Fruit fly (Drosophila melanogaster) whole organism, larva: ENCODE results near the gene CG14647.

Source experiments
- noc ChIP-seq: fragments of 200-800 bp; sonication (Bioruptor generic); optimal IDR thresholded peaks from 3 replicates; lab custom pipeline; 2019; ENCODE audit warnings: missing biosample characterization, mild to moderate bottlenecking, missing genetic modification characterization, moderate library complexity

Gene CG14647

dm6 chr3R:4446455-4447224, 46.3 kb downstream of the CG14647 start:
- no peak for TF ChIP-seq noc (tag; lab: Kevin White, UChicago)

- TF ChIP-seq noc (tag; lab: Kevin White, UChicago), result no peak
Measured at dm6 chr3R:4449256-4449655, 48.9 kb downstream of the CG14647 start.

DNA sequence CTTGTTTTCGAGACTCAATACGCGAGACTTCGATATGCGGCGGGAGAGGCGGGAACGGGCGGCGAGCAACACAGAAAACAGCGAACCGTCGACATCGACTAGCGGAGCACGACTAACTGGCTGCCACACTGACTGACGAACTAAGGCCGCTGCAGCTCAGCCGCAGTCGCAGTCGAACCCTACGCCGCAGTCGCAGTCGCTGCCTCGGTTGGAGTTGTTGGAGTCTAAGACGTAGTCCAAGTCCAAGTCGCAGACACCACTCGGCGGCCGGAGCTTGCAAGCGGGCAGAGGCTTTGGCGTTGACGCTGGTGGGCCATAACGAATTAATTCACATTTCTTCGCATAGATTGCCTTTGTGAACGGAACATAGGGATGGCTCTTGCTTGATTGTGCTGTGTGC, 50.4 kb downstream of the CG14647 start:
- no peak for TF ChIP-seq noc (tag; lab: Kevin White, UChicago)
